Worm (Caenorhabditis elegans): ENCODE results near the gene ugt-15.

DNA sequence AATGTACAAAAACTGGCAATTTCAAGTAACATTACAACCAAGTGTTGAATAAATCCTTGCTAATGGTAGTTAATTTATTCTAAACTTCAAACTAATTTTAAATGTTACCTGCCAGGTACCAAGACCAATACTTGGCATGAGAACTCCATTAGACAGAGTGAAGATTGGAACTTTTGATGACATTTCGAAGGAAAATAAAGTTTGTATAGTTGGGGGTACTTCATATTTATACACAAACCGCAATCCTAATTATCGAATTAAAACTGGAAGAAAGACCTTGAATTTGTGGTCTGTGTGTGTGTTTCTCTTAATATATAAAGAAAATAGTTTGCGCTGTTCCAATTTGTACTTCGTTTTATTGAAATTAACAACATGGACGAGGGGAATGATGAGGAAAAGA is 17.4 kb upstream of the ugt-15 start, which contains the start of gene ZC443.1:
- no peak for TF ChIP-seq nhr-21 (tag; optimal IDR thresholded peaks at IDR 0.05)
- TF ChIP-seq lsy-2 (tag; optimal IDR thresholded peaks at IDR 0.05), result no peak
- TF ChIP-seq mdl-1 (tag; optimal IDR thresholded peaks at IDR 0.05), result no peak
- no peak for TF ChIP-seq C34F6.9 (tag; optimal IDR thresholded peaks at IDR 0.05)
- no peak for TF ChIP-seq fos-1 (tag; optimal IDR thresholded peaks at IDR 0.05)
- TF ChIP-seq nhr-77 (tag; optimal IDR thresholded peaks at IDR 0.05), result no peak
- TF ChIP-seq elt-1 (tag; optimal IDR thresholded peaks at IDR 0.05), result no peak
- TF ChIP-seq ama-1 (optimal IDR thresholded peaks at IDR 0.05), result no peak
- TF ChIP-seq sem-4 (tag; optimal IDR thresholded peaks at IDR 0.05), result no peak
- no peak for TF ChIP-seq ceh-82 (tag; optimal IDR thresholded peaks at IDR 0.05)

Data from whole organism, L2 larva.